Fruit fly (Drosophila melanogaster) S2 (cell line): ENCODE results near the gene Npc2b.

ENCODE experiments used
- CG8478 ChIP-seq: fragments of >200 bp; optimal IDR thresholded peaks from 2 replicates; lab custom pipeline; 2018
- CTCF ChIP-seq, 2 experiments: fragments of >200 bp; optimal IDR thresholded peaks; 2 replicates each; lab custom pipeline; 2018

The Npc2b gene

DNA sequence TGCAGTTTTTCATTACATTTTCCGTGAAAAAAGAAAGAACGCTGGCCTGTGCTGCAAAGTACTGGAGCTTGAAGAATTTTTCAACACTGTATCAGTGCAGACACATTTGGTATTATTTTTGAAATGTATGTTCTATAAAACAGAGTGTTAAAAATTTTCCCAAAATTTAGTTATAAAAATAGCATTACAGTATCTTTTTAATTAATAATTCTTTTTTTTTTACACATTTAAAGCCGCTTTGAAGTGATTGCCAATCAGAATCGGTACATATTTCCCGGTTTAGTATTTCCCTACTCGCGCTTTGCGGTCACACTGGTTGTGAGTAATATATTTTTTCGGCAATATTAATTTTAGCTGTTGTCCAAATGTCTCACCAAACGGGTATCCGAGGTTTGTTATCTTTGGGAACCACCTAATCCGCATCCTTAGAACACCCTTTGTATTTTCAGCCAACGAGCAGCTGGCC lies 33.1 kb downstream of the Npc2b start, which contains the start of the genes Abi and twf:
Abi (minus strand) TSS at position 74 of the 466 bp plus-strand sequence.
twf (plus strand) TSS at position 308 of the 466 bp plus-strand sequence.
- no peak for TF ChIP-seq CG8478
- no peak for TF ChIP-seq CTCF (optimal IDR thresholded peaks at IDR 0.05; lab: Kevin White, UChicago)

DNA sequence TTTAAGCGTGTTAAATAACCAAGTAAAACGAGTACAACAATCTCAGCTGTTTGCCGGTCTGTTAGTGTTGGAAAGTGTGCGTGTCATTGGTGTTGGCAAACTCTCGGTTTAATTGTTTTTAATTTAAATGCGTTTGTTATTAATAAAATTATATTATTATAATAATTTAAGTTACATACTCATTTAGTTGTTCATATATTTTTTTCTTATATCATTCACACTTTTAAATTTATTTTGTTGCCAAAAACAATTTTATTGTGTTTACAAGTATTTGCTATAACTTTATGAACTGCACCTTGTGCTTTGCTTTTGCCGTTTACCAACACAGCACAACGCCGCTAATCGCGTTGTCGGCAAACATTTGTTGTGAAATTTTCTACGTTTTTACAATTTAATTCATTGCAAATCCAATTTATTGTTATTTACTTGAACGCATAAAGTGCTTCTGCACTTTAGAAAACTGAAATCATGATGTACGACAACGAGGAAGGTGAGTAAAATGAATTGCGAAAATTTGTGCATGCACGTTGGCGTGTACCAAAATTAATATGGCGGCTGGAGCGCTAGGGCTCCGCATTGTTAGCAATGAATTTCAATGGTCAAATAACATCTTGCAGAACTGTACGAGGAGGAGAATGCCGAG lies 36.3 kb downstream of the Npc2b start, which contains the start of the genes 140up and Polr2B:
140up (minus strand) TSS at position 70 of the 643 bp plus-strand sequence.
Polr2B (plus strand) TSS at position 313 of the 643 bp plus-strand sequence.
- TF ChIP-seq CTCF (optimal IDR thresholded peaks at IDR 0.05; lab: Kevin White, UChicago) (no peak), CG8478 (no peak)

DNA sequence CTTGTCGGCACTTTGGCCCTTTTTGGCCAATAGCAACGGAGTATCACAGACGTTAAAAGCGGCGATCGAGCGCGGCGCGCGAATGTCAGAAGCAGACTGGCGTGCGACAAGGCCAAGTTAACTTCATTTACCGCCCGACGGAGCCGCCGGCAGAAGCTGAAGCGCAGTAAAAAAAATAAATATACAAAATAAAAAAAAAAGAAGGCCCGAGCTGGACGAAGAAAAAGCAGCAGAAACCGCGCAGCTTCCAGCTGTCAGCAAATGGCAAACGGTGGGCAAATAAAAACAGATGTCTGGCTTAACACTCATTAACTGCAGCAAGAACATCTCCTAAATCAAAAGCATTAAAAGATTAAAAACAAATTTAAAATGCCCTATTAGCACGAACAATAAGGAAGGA lies 42.7 kb downstream of the Npc2b start, which contains the start of gene CG14356:
CG14356 (minus strand) TSS at position 101 of the 400 bp plus-strand sequence.
- TF ChIP-seq CTCF (optimal IDR thresholded peaks at IDR 0.05; lab: Kevin White, UChicago): no peak
- TF ChIP-seq CG8478: no peak

DNA sequence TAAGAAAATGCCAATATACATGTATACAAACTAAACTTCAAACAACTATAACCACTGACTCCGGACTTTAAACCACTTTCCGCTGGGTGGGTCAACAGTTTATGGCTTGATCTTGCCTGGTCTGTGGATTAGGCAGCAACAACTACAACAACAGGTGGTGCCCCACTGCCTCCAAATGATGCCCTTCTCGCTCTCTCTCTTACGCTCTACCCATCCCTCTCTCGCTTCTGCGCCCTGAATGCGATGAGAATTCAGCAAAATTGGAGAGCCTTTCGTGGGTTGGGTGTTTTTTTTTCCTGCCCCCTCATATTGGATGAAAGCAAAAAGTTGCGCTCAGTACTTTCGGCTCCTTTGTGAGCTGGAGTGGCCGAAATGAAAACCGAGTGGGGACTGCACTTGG lies 51.6 kb downstream of the Npc2b start:
- TF ChIP-seq CTCF (optimal IDR thresholded peaks at IDR 0.05; lab: Kevin White, UChicago) (no peak), CG8478 (no peak)
